Worm (Caenorhabditis elegans) whole organism, early embryonic: Measurements from ENCODE around the gene col-94.

Experiments used
- B0310.2 ChIP-seq: sonication (generic microtip); optimal IDR thresholded peaks from 2 replicates; lab custom pipeline; 2016; ENCODE audit warnings: mild to moderate bottlenecking, missing genetic modification characterization, missing compliant biosample characterization
- F13C5.2 ChIP-seq: sonication (generic microtip); optimal IDR thresholded peaks from 2 replicates; lab custom pipeline; 2017; ENCODE audit warnings: mild to moderate bottlenecking, missing genetic modification characterization, inconsistent platforms, missing compliant biosample characterization
- aly-1 ChIP-seq: sonication (generic microtip); optimal IDR thresholded peaks from 2 replicates; lab custom pipeline; 2016; ENCODE audit warnings: missing genetic modification characterization, missing compliant biosample characterization
- ama-1 ChIP-seq: fragments of 150-350 bp; optimal IDR thresholded peaks from 2 replicates; lab custom pipeline; 2014
- ceh-13 ChIP-seq: fragments of 200-800 bp; sonication (Bioruptor generic); optimal IDR thresholded peaks from 2 replicates; lab custom pipeline; 2018; ENCODE audit warnings: mild to moderate bottlenecking, missing genetic modification characterization, missing compliant biosample characterization
- ceh-36 ChIP-seq: sonication (generic microtip); optimal IDR thresholded peaks from 2 replicates; lab custom pipeline; 2016; ENCODE audit warnings: missing genetic modification characterization, inconsistent platforms, missing compliant biosample characterization
- ets-7 ChIP-seq: sonication (generic microtip); optimal IDR thresholded peaks from 2 replicates; lab custom pipeline; 2016; ENCODE audit warnings: missing genotype, missing genetic modification characterization, missing compliant biosample characterization
- flt-1 ChIP-seq: fragments of 200-800 bp; sonication (Bioruptor generic); IDR thresholded peaks from 2 replicates; pipeline ENCODE4 v1.3.6; 2022; ENCODE audit warnings: missing genetic modification characterization, missing compliant biosample characterization
- hmbx-1 ChIP-seq: sonication (generic microtip); optimal IDR thresholded peaks from 2 replicates; lab custom pipeline; 2016; ENCODE audit warnings: mild to moderate bottlenecking, missing genetic modification characterization, missing compliant biosample characterization
- hmg-4 ChIP-seq: fragments of 200-800 bp; sonication (Bioruptor generic); optimal IDR thresholded peaks from 2 replicates; lab custom pipeline; 2018; ENCODE audit warnings: mild to moderate bottlenecking, missing genetic modification characterization, missing compliant biosample characterization
- hnd-1 ChIP-seq: sonication (generic microtip); optimal IDR thresholded peaks from 2 replicates; lab custom pipeline; 2016; ENCODE audit warnings: missing genetic modification characterization, missing compliant biosample characterization
- pes-1 ChIP-seq: fragments of 200-800 bp; sonication (Bioruptor generic); IDR thresholded peaks from 2 replicates; pipeline ENCODE4 v1.3.6; 2022; ENCODE audit warnings: missing genetic modification reagents, missing genetic modification characterization, missing compliant biosample characterization
- scrt-1 ChIP-seq: fragments of 200-800 bp; sonication (Bioruptor generic); IDR thresholded peaks from 2 replicates; pipeline ENCODE4 v1.3.6; 2022; ENCODE audit warnings: missing genetic modification characterization, missing compliant biosample characterization
- sea-1 ChIP-seq: fragments of 200-800 bp; sonication (Bioruptor generic); conservative IDR thresholded peaks from 2 replicates; pipeline ENCODE4 v1.3.6; 2022; ENCODE audit warnings: missing genetic modification characterization, missing compliant biosample characterization
- tbx-11 ChIP-seq: fragments of 200-800 bp; sonication (Bioruptor generic); IDR thresholded peaks from 2 replicates; pipeline ENCODE4 v1.3.6; 2022; ENCODE audit warnings: missing genetic modification characterization, missing compliant biosample characterization
- tbx-37 ChIP-seq: fragments of 200-800 bp; sonication (Bioruptor generic); conservative IDR thresholded peaks from 2 replicates; pipeline ENCODE4 v1.3.6; 2022; ENCODE audit warnings: missing genetic modification reagents, missing genetic modification characterization, missing compliant biosample characterization
- tra-4 ChIP-seq: sonication (generic microtip); optimal IDR thresholded peaks from 2 replicates; lab custom pipeline; 2017; ENCODE audit warnings: missing genetic modification characterization, missing compliant biosample characterization

Gene col-94

ce11 chrIII:10957710-10958109 lies 30.0 kb downstream of the col-94 start:
- TF ChIP-seq hnd-1 (tag; lab: Kevin White, UChicago) (no peak), F13C5.2 (no peak), hmg-4 (GFP tag; lab: Kevin White, UChicago) (no peak), tbx-11 (GFP tag; lab: Robert Waterston, UW) (no peak), tra-4 (tag; lab: Kevin White, UChicago) (no peak), flt-1 (GFP tag; lab: Robert Waterston, UW) (no peak), ama-1 (lab: Kevin White, UChicago) (no peak), hmbx-1 (tag; lab: Kevin White, UChicago) (no peak), sea-1 (GFP tag; lab: Robert Waterston, UW) (no peak), ets-7 (tag; lab: Kevin White, UChicago) (no peak), ceh-36 (tag; lab: Kevin White, UChicago) (no peak), pes-1 (GFP tag; lab: Robert Waterston, UW) (no peak), aly-1 (tag; lab: Kevin White, UChicago) (no peak), scrt-1 (GFP tag; lab: Robert Waterston, UW) (no peak), tbx-37 (no peak), B0310.2 (tag; lab: Kevin White, UChicago) (no peak), ceh-13 (no peak)

- TF ChIP-seq ets-7 (tag; lab: Kevin White, UChicago) (no peak), F13C5.2 (no peak), ama-1 (lab: Kevin White, UChicago) (no peak), ceh-13 (no peak), tbx-37 (no peak), hmg-4 (GFP tag; lab: Kevin White, UChicago) (no peak), tbx-11 (GFP tag; lab: Robert Waterston, UW) (no peak), sea-1 (GFP tag; lab: Robert Waterston, UW) (no peak), hnd-1 (tag; lab: Kevin White, UChicago) (no peak)
Measured at ce11 chrIII:10957236-10957635, 30.4 kb downstream of the col-94 start.

- TF ChIP-seq hnd-1 (tag; lab: Kevin White, UChicago) (no peak), sea-1 (GFP tag; lab: Robert Waterston, UW) (no peak), flt-1 (GFP tag; lab: Robert Waterston, UW) (no peak), pes-1 (GFP tag; lab: Robert Waterston, UW) (no peak), ets-7 (tag; lab: Kevin White, UChicago) (no peak), ceh-36 (tag; lab: Kevin White, UChicago) (no peak), aly-1 (tag; lab: Kevin White, UChicago) (no peak)
Measured at ce11 chrIII:10953160-10953559, 34.5 kb downstream of the col-94 start, which contains the start of gene zig-5. zig-5 (minus strand) TSS chrIII:10953508.

- TF ChIP-seq hmbx-1 (tag; lab: Kevin White, UChicago): no peak
- no peak for TF ChIP-seq tbx-37
- no peak for TF ChIP-seq scrt-1 (GFP tag; lab: Robert Waterston, UW)
- TF ChIP-seq flt-1 (GFP tag; lab: Robert Waterston, UW): no peak
- no peak for TF ChIP-seq pes-1 (GFP tag; lab: Robert Waterston, UW)
- TF ChIP-seq hnd-1 (tag; lab: Kevin White, UChicago): no peak
- TF ChIP-seq ceh-36 (tag; lab: Kevin White, UChicago): no peak
- no peak for TF ChIP-seq B0310.2 (tag; lab: Kevin White, UChicago)
- TF ChIP-seq sea-1 (GFP tag; lab: Robert Waterston, UW): no peak
- no peak for TF ChIP-seq tbx-11 (GFP tag; lab: Robert Waterston, UW)
- no peak for TF ChIP-seq tra-4 (tag; lab: Kevin White, UChicago)
- TF ChIP-seq ama-1 (lab: Kevin White, UChicago): no peak
- TF ChIP-seq hmg-4 (GFP tag; lab: Kevin White, UChicago): no peak
- no peak for TF ChIP-seq F13C5.2
- TF ChIP-seq ets-7 (tag; lab: Kevin White, UChicago): no peak
- no peak for TF ChIP-seq ceh-13
Measured at ce11 chrIII:10951713-10952112, 36.0 kb downstream of the col-94 start.

- TF ChIP-seq aly-1 (tag; lab: Kevin White, UChicago) (no peak), tra-4 (tag; lab: Kevin White, UChicago) (no peak), hmg-4 (GFP tag; lab: Kevin White, UChicago) (no peak), ceh-13 (no peak), pes-1 (GFP tag; lab: Robert Waterston, UW) (no peak), ets-7 (tag; lab: Kevin White, UChicago) (no peak), tbx-37 (no peak), B0310.2 (tag; lab: Kevin White, UChicago) (no peak), scrt-1 (GFP tag; lab: Robert Waterston, UW) (no peak), hnd-1 (tag; lab: Kevin White, UChicago) (no peak), tbx-11 (GFP tag; lab: Robert Waterston, UW) (no peak), F13C5.2 (no peak), ceh-36 (tag; lab: Kevin White, UChicago) (no peak), hmbx-1 (tag; lab: Kevin White, UChicago) (no peak)
Measured at ce11 chrIII:10947155-10947554, 40.5 kb downstream of the col-94 start, which contains the start of gene strd-1. strd-1 (plus strand) TSS chrIII:10947455.

ce11 chrIII:10945537-10945936 lies 42.1 kb downstream of the col-94 start:
- TF ChIP-seq hmg-4 (GFP tag; lab: Kevin White, UChicago): no peak
- no peak for TF ChIP-seq tra-4 (tag; lab: Kevin White, UChicago)
- TF ChIP-seq hmbx-1 (tag; lab: Kevin White, UChicago): no peak
- no peak for TF ChIP-seq B0310.2 (tag; lab: Kevin White, UChicago)
- no peak for TF ChIP-seq scrt-1 (GFP tag; lab: Robert Waterston, UW)
- no peak for TF ChIP-seq tbx-37
- no peak for TF ChIP-seq ceh-13

ce11 chrIII:10942905-10943304 lies 44.8 kb downstream of the col-94 start:
- TF ChIP-seq tra-4 (tag; lab: Kevin White, UChicago) (no peak), hmg-4 (GFP tag; lab: Kevin White, UChicago) (no peak), ceh-13 (no peak), ama-1 (lab: Kevin White, UChicago) (no peak), pes-1 (GFP tag; lab: Robert Waterston, UW) (no peak), flt-1 (GFP tag; lab: Robert Waterston, UW) (no peak), aly-1 (tag; lab: Kevin White, UChicago) (no peak), hnd-1 (tag; lab: Kevin White, UChicago) (no peak), F13C5.2 (no peak), B0310.2 (tag; lab: Kevin White, UChicago) (no peak), tbx-11 (GFP tag; lab: Robert Waterston, UW) (no peak), hmbx-1 (tag; lab: Kevin White, UChicago) (no peak), scrt-1 (GFP tag; lab: Robert Waterston, UW) (no peak), sea-1 (GFP tag; lab: Robert Waterston, UW) (no peak)
